Fruit fly (Drosophila melanogaster): ENCODE measurements around the gene Rev1.

- TF ChIP-seq tai (GFP tag; optimal IDR thresholded peaks at IDR 0.05): no peak
- TF ChIP-seq HLH106 (tag; optimal IDR thresholded peaks at IDR 0.05): peak; percentile 70
- TF ChIP-seq Dif (GFP tag; optimal IDR thresholded peaks at IDR 0.05; ENCODE audit: partially characterized antibody): no peak
- no peak for TF ChIP-seq pan (optimal IDR thresholded peaks at IDR 0.05)
- TF ChIP-seq fru (GFP tag; optimal IDR thresholded peaks at IDR 0.05): peak; percentile 88
- no peak for TF ChIP-seq Dfd (GFP tag; optimal IDR thresholded peaks at IDR 0.05)
- TF ChIP-seq Mio (GFP tag; optimal IDR thresholded peaks at IDR 0.05): no peak
- no peak for TF ChIP-seq Myc (optimal IDR thresholded peaks at IDR 0.05)
- peak; percentile 62 for TF ChIP-seq CG32264 (GFP tag; optimal IDR thresholded peaks at IDR 0.05)
Measured at dm6 chr3L:644111-644718, 9.9 kb upstream of the Rev1 start.

Data from whole organism, wandering third instar larva.